Worm (Caenorhabditis elegans) whole organism, early embryonic: ENCODE data around the gene ZK418.5.

ENCODE experiments used
- aly-1 ChIP-seq: sonication (generic microtip); optimal IDR thresholded peaks from 2 replicates; lab custom pipeline; 2016; ENCODE audit warnings: missing genetic modification characterization, missing compliant biosample characterization
- flt-1 ChIP-seq: fragments of 200-800 bp; sonication (Bioruptor generic); IDR thresholded peaks from 2 replicates; pipeline ENCODE4 v1.3.6; 2022; ENCODE audit warnings: missing genetic modification characterization, missing compliant biosample characterization
- hnd-1 ChIP-seq: sonication (generic microtip); optimal IDR thresholded peaks from 2 replicates; lab custom pipeline; 2016; ENCODE audit warnings: missing genetic modification characterization, missing compliant biosample characterization
- pes-1 ChIP-seq: fragments of 200-800 bp; sonication (Bioruptor generic); IDR thresholded peaks from 2 replicates; pipeline ENCODE4 v1.3.6; 2022; ENCODE audit warnings: missing genetic modification reagents, missing genetic modification characterization, missing compliant biosample characterization
- tbx-37 ChIP-seq: fragments of 200-800 bp; sonication (Bioruptor generic); conservative IDR thresholded peaks from 2 replicates; pipeline ENCODE4 v1.3.6; 2022; ENCODE audit warnings: missing genetic modification reagents, missing genetic modification characterization, missing compliant biosample characterization
- tra-4 ChIP-seq: sonication (generic microtip); optimal IDR thresholded peaks from 2 replicates; lab custom pipeline; 2017; ENCODE audit warnings: missing genetic modification characterization, missing compliant biosample characterization

DNA sequence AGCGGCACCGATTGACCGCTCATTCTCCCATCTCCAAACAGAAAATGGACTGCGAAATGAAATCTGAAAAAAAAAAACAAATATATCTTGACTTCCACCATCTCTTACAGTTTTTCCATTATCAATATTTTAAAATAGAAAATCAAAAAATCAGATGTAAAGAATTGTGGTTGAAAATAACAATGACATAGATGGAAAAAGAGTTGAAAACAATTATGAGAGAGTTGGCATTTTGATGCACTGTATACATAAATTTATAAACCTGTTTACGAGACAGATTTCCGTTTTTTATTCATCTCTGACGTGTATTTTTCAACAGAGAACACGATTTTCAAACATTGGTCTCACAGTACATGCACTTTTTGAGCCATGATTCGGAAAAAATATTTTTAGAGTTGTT is 7.0 kb upstream of the ZK418.5 start, which contains the start of gene ZK418.7:
- TF ChIP-seq flt-1 (GFP tag; lab: Robert Waterston, UW) (no peak), hnd-1 (tag; lab: Kevin White, UChicago) (no peak), tra-4 (no peak), pes-1 (GFP tag; lab: Robert Waterston, UW) (no peak), aly-1 (tag; lab: Kevin White, UChicago) (no peak), tbx-37 (GFP tag; lab: Robert Waterston, UW) (no peak)
